Worm (Caenorhabditis elegans): ENCODE results near the gene C06H5.8.
A peak's percentile ranks its signal among the peaks of the same experiment; 100 is the strongest.

The C06H5.8 gene

ce11 chrV:17935857-17936256 is 17.0 kb downstream of the C06H5.8 start:
- TF ChIP-seq aha-1 (tag; optimal IDR thresholded peaks at IDR 0.05), result no peak
- no peak for TF ChIP-seq efl-1 (optimal IDR thresholded peaks at IDR 0.05)
- peak in 1 of 2 experiments; percentile 86 for TF ChIP-seq efl-1 (GFP tag; optimal IDR thresholded peaks at IDR 0.05 in 1 of 2)
- TF ChIP-seq xbp-1 (tag; optimal IDR thresholded peaks at IDR 0.05), result no peak

ce11 chrV:17938978-17939377 is 20.2 kb downstream of the C06H5.8 start:
- TF ChIP-seq swsn-7 (tag; optimal IDR thresholded peaks at IDR 0.05), result no peak
- no peak for TF ChIP-seq sox-4 (tag; optimal IDR thresholded peaks at IDR 0.05)

ce11 chrV:17943877-17944472 is 25.1 kb downstream of the C06H5.8 start:
- TF ChIP-seq nhr-11 (tag; optimal IDR thresholded peaks at IDR 0.05), result no peak
- TF ChIP-seq nhr-85 (tag), result peak; percentile 35

ce11 chrV:17944849-17945452 is 26.1 kb downstream of the C06H5.8 start:
- TF ChIP-seq nhr-12 (tag; optimal IDR thresholded peaks at IDR 0.05) (no peak), efl-1 (optimal IDR thresholded peaks at IDR 0.05) (no peak), efl-1 (GFP tag; optimal IDR thresholded peaks at IDR 0.05 in 1 of 2) (peak in 1 of 2 experiments; percentile 55)

ce11 chrV:17945460-17945859 is 26.6 kb downstream of the C06H5.8 start:
- no peak for TF ChIP-seq mef-2 (tag; optimal IDR thresholded peaks at IDR 0.05)

ce11 chrV:17947266-17947665 is 28.4 kb downstream of the C06H5.8 start:
- TF ChIP-seq efl-1 (optimal IDR thresholded peaks at IDR 0.05) (no peak), efl-1 (GFP tag; optimal IDR thresholded peaks at IDR 0.05 in 1 of 2) (peak in 1 of 2 experiments; percentile 57), F16B12.6 (tag; optimal IDR thresholded peaks at IDR 0.05) (no peak)

ce11 chrV:17948036-17948691 is 29.3 kb downstream of the C06H5.8 start:
- no peak for TF ChIP-seq efl-1 (optimal IDR thresholded peaks at IDR 0.05)
- TF ChIP-seq efl-1 (GFP tag; optimal IDR thresholded peaks at IDR 0.05 in 1 of 2), result peak in 1 of 2 experiments; percentile 64
- TF ChIP-seq nhr-71 (tag; optimal IDR thresholded peaks at IDR 0.05), result no peak

- TF ChIP-seq mdl-1 (tag; optimal IDR thresholded peaks at IDR 0.05), result no peak
- TF ChIP-seq tlp-1 (tag; optimal IDR thresholded peaks at IDR 0.05), result no peak
- no peak for TF ChIP-seq hlh-17 (GFP tag; optimal IDR thresholded peaks at IDR 0.05; ENCODE audit: borderline replicate concordance)
- no peak for TF ChIP-seq C34B4.2 (tag; optimal IDR thresholded peaks at IDR 0.05)
- no peak for TF ChIP-seq xbp-1 (tag; optimal IDR thresholded peaks at IDR 0.05)
- no peak for TF ChIP-seq nhr-237 (tag; optimal IDR thresholded peaks at IDR 0.05)
- TF ChIP-seq C04F5.9 (tag; optimal IDR thresholded peaks at IDR 0.05), result no peak
- TF ChIP-seq elt-3 (tag; optimal IDR thresholded peaks at IDR 0.05), result no peak
- no peak for TF ChIP-seq rnt-1 (tag; optimal IDR thresholded peaks at IDR 0.05)
- no peak for TF ChIP-seq zip-4 (GFP tag; optimal IDR thresholded peaks at IDR 0.05)
- TF ChIP-seq sox-4 (tag; optimal IDR thresholded peaks at IDR 0.05), result no peak
- no peak for TF ChIP-seq nhr-28 (tag; optimal IDR thresholded peaks at IDR 0.05)
- no peak for TF ChIP-seq ama-1 (optimal IDR thresholded peaks at IDR 0.05)
- TF ChIP-seq nhr-90 (tag; optimal IDR thresholded peaks at IDR 0.05; ENCODE audit: poor library complexity), result no peak
- TF ChIP-seq mef-2 (tag; optimal IDR thresholded peaks at IDR 0.05), result no peak
- no peak for TF ChIP-seq unc-30 (tag; optimal IDR thresholded peaks at IDR 0.05)
- no peak for TF ChIP-seq lin-35 (GFP tag; optimal IDR thresholded peaks at IDR 0.05)
- no peak for TF ChIP-seq ceh-63 (GFP tag; optimal IDR thresholded peaks at IDR 0.05)
Observed at ce11 chrV:17949093-17949492, 30.3 kb downstream of the C06H5.8 start, which contains the start of gene dpy-21. Gene dpy-21, minus strand, starts transcription at chrV:17949193.

Measured in whole organism, L1 larva.